Worm (Caenorhabditis elegans): Measurements from ENCODE around the gene idpa-1.
A peak's percentile ranks its signal among the peaks of the same experiment; 100 is the strongest.

Gene idpa-1

ce11 chrIII:2870228-2870627, 30.8 kb downstream of the idpa-1 start:
- TF ChIP-seq dox-1 (GFP tag; IDR thresholded peaks at IDR 0.05) (peak; percentile 25; the same call in 1 of the 2 replicates), snpc-1.1 (tag; optimal IDR thresholded peaks at IDR 0.05; ENCODE audit: insufficient read depth) (no peak), ceh-91 (GFP tag; IDR thresholded peaks at IDR 0.05) (no peak), F22D6.2 (tag; optimal IDR thresholded peaks at IDR 0.05) (no peak), lag-1 (GFP tag; IDR thresholded peaks at IDR 0.05) (no peak), ekl-4 (GFP tag; IDR thresholded peaks at IDR 0.05) (no peak), rec-8 (tag; optimal IDR thresholded peaks at IDR 0.05) (no peak), lin-54 (GFP tag; optimal IDR thresholded peaks at IDR 0.05) (no peak), bed-1 (GFP tag; IDR thresholded peaks at IDR 0.05) (no peak), attf-3 (GFP tag; conservative IDR thresholded peaks at IDR 0.05) (no peak), ztf-28 (GFP tag; IDR thresholded peaks at IDR 0.05) (no peak), ztf-25 (GFP tag; IDR thresholded peaks at IDR 0.05) (no peak), F23B12.7 (tag; optimal IDR thresholded peaks at IDR 0.05; ENCODE audit: insufficient read depth) (no peak), unc-62 (GFP tag; optimal IDR thresholded peaks at IDR 0.05) (peak; percentile 74), pbrm-1 (GFP tag; IDR thresholded peaks at IDR 0.05) (no peak), lin-35 (GFP tag; optimal IDR thresholded peaks at IDR 0.05) (no peak), hlh-26 (GFP tag; conservative IDR thresholded peaks at IDR 0.05) (no peak), attf-5 (GFP tag; optimal IDR thresholded peaks at IDR 0.05) (no peak), aptf-2 (GFP tag; conservative IDR thresholded peaks at IDR 0.05) (no peak), nhr-179 (tag; optimal IDR thresholded peaks at IDR 0.05) (no peak), ZK185.1 (tag; optimal IDR thresholded peaks at IDR 0.05; ENCODE audit: poor library complexity, severe bottlenecking) (no peak), sea-2 (GFP tag; IDR thresholded peaks at IDR 0.05) (no peak), bed-2 (GFP tag; IDR thresholded peaks at IDR 0.05) (no peak), somi-1 (GFP tag; optimal IDR thresholded peaks at IDR 0.05) (no peak), madf-8 (GFP tag; conservative IDR thresholded peaks at IDR 0.05) (no peak), hsf-1 (GFP tag; IDR thresholded peaks at IDR 0.05) (no peak), nhr-120 (GFP tag; IDR thresholded peaks at IDR 0.05) (no peak), mxl-1 (tag; optimal IDR thresholded peaks at IDR 0.05) (no peak), nhr-80 (tag; optimal IDR thresholded peaks at IDR 0.05) (peak; percentile 89), nfya-2 (GFP tag; IDR thresholded peaks at IDR 0.05) (no peak), unc-130 (GFP tag; optimal IDR thresholded peaks at IDR 0.05) (no peak), akir-1 (GFP tag; optimal IDR thresholded peaks at IDR 0.05) (no peak), cebp-1 (GFP tag; IDR thresholded peaks at IDR 0.05) (no peak), cebp-1 (tag; optimal IDR thresholded peaks at IDR 0.05) (peak; percentile 59), F55B11.4 (tag; optimal IDR thresholded peaks at IDR 0.05; ENCODE audit: borderline replicate concordance, insufficient read depth) (no peak), chd-7 (tag; optimal IDR thresholded peaks at IDR 0.05) (no peak), zfh-2 (GFP tag; conservative IDR thresholded peaks at IDR 0.05) (no peak), nhr-27 (tag; optimal IDR thresholded peaks at IDR 0.05) (no peak), egl-44 (GFP tag; IDR thresholded peaks at IDR 0.05) (0 out of 2 replicates have a peak, but pooled peaks have one; percentile 33), C06A6.2 (GFP tag; conservative IDR thresholded peaks at IDR 0.05) (no peak), nhr-90 (tag; optimal IDR thresholded peaks at IDR 0.05) (no peak)

Measured in whole organism, young adult.